Worm (Caenorhabditis elegans): ENCODE results near the gene plp-2.
"Not testable (repeated sequence)": the region's sequence is repeated elsewhere in the genome, so short reads cannot be mapped to it uniquely, and the experiment has no call there.

Gene plp-2

ce11 chrX:14975467-14976167, 7.0 kb downstream of the plp-2 start, which contains the start of gene F20D1.3:
F20D1.3 (plus strand) TSS chrX:14976117.
- peak; percentile 29; the same call in 1 of the 2 replicates for TF ChIP-seq flt-1 (GFP tag; IDR thresholded peaks at IDR 0.05)
- no peak for TF ChIP-seq T22C8.4 (GFP tag; IDR thresholded peaks at IDR 0.05)
- TF ChIP-seq cog-1 (tag; optimal IDR thresholded peaks at IDR 0.05): peak; percentile 67
- TF ChIP-seq ztf-23 (GFP tag; IDR thresholded peaks at IDR 0.05): no peak

ce11 chrX:14973085-14973484, 9.5 kb downstream of the plp-2 start:
- TF ChIP-seq klf-2 (GFP tag; conservative IDR thresholded peaks at IDR 0.05): no peak
- no peak for TF ChIP-seq cog-1 (tag; optimal IDR thresholded peaks at IDR 0.05)
- TF ChIP-seq tab-1 (GFP tag; IDR thresholded peaks at IDR 0.05): no peak
- TF ChIP-seq ztf-23 (GFP tag; IDR thresholded peaks at IDR 0.05): no peak
- no peak for TF ChIP-seq ref-1 (GFP tag; conservative IDR thresholded peaks at IDR 0.05)
- no peak for TF ChIP-seq T22C8.4 (GFP tag; IDR thresholded peaks at IDR 0.05)
- TF ChIP-seq med-1 (GFP tag; optimal IDR thresholded peaks at IDR 0.05; ENCODE audit: insufficient read depth): no peak
- no peak for TF ChIP-seq flt-1 (GFP tag; IDR thresholded peaks at IDR 0.05)
- TF ChIP-seq ztf-29 (GFP tag; IDR thresholded peaks at IDR 0.05): no peak

- TF ChIP-seq med-1 (GFP tag; optimal IDR thresholded peaks at IDR 0.05; ENCODE audit: insufficient read depth): no peak
- TF ChIP-seq ref-1 (GFP tag; conservative IDR thresholded peaks at IDR 0.05): no peak
- no peak for TF ChIP-seq flt-1 (GFP tag; IDR thresholded peaks at IDR 0.05)
- TF ChIP-seq ztf-29 (GFP tag; IDR thresholded peaks at IDR 0.05): no peak
- 0 out of 2 replicates have a peak, but pooled peaks have one; percentile 39 for TF ChIP-seq T22C8.4 (GFP tag; IDR thresholded peaks at IDR 0.05)
- no peak for TF ChIP-seq klf-2 (GFP tag; conservative IDR thresholded peaks at IDR 0.05)
- no peak for TF ChIP-seq cog-1 (tag; optimal IDR thresholded peaks at IDR 0.05)
These were observed 12.3 kb downstream of the plp-2 start, which contains the start of the genes flwr-1 and tbc-1 for ce11 chrX:14970221-14970801. flwr-1 (minus strand) TSS chrX:14970271. tbc-1 (plus strand) TSS chrX:14970751.

ce11 chrX:14969615-14970014, 13.0 kb downstream of the plp-2 start:
- no peak for TF ChIP-seq tab-1 (GFP tag; IDR thresholded peaks at IDR 0.05)
- TF ChIP-seq ztf-29 (GFP tag; IDR thresholded peaks at IDR 0.05): no peak
- TF ChIP-seq klf-2 (GFP tag; conservative IDR thresholded peaks at IDR 0.05): no peak
- TF ChIP-seq ztf-23 (GFP tag; IDR thresholded peaks at IDR 0.05): no peak
- no peak for TF ChIP-seq med-1 (GFP tag; optimal IDR thresholded peaks at IDR 0.05; ENCODE audit: insufficient read depth)
- TF ChIP-seq ref-1 (GFP tag; conservative IDR thresholded peaks at IDR 0.05): no peak
- no peak for TF ChIP-seq cog-1 (tag; optimal IDR thresholded peaks at IDR 0.05)
- no peak for TF ChIP-seq T22C8.4 (GFP tag; IDR thresholded peaks at IDR 0.05)
- no peak for TF ChIP-seq flt-1 (GFP tag; IDR thresholded peaks at IDR 0.05)

- TF ChIP-seq klf-2 (GFP tag; conservative IDR thresholded peaks at IDR 0.05); tab-1 (GFP tag; IDR thresholded peaks at IDR 0.05); med-1 (GFP tag; optimal IDR thresholded peaks at IDR 0.05; ENCODE audit: insufficient read depth): not testable (repeated sequence)
These were observed 16.1 kb downstream of the plp-2 start, which contains the start of gene F20D1.22 for ce11 chrX:14966515-14966914. F20D1.22 (plus strand) TSS chrX:14966815.

- TF ChIP-seq cog-1 (tag; optimal IDR thresholded peaks at IDR 0.05): no peak
- TF ChIP-seq tab-1 (GFP tag; IDR thresholded peaks at IDR 0.05): no peak
- TF ChIP-seq flt-1 (GFP tag; IDR thresholded peaks at IDR 0.05): no peak
- no peak for TF ChIP-seq ztf-23 (GFP tag; IDR thresholded peaks at IDR 0.05)
- TF ChIP-seq ztf-29 (GFP tag; IDR thresholded peaks at IDR 0.05): no peak
- TF ChIP-seq T22C8.4 (GFP tag; IDR thresholded peaks at IDR 0.05): no peak
- TF ChIP-seq med-1 (GFP tag; optimal IDR thresholded peaks at IDR 0.05; ENCODE audit: insufficient read depth): no peak
- no peak for TF ChIP-seq klf-2 (GFP tag; conservative IDR thresholded peaks at IDR 0.05)
- no peak for TF ChIP-seq ref-1 (GFP tag; conservative IDR thresholded peaks at IDR 0.05)
These were observed 16.8 kb downstream of the plp-2 start, which contains the start of gene F45B8.5 for ce11 chrX:14965761-14966160. F45B8.5 (plus strand) TSS chrX:14966061.

- no peak for TF ChIP-seq ztf-29 (GFP tag; IDR thresholded peaks at IDR 0.05)
- no peak for TF ChIP-seq med-1 (GFP tag; optimal IDR thresholded peaks at IDR 0.05; ENCODE audit: insufficient read depth)
- no peak for TF ChIP-seq cog-1 (tag; optimal IDR thresholded peaks at IDR 0.05)
These were observed 18.4 kb downstream of the plp-2 start, which contains the start of gene rgs-11 for ce11 chrX:14964253-14964652. rgs-11 (plus strand) TSS chrX:14964553.

- TF ChIP-seq ref-1 (GFP tag; conservative IDR thresholded peaks at IDR 0.05): no peak
- no peak for TF ChIP-seq tab-1 (GFP tag; IDR thresholded peaks at IDR 0.05)
- no peak for TF ChIP-seq med-1 (GFP tag; optimal IDR thresholded peaks at IDR 0.05; ENCODE audit: insufficient read depth)
- no peak for TF ChIP-seq klf-2 (GFP tag; conservative IDR thresholded peaks at IDR 0.05)
- TF ChIP-seq ztf-29 (GFP tag; IDR thresholded peaks at IDR 0.05): no peak
- no peak for TF ChIP-seq flt-1 (GFP tag; IDR thresholded peaks at IDR 0.05)
- TF ChIP-seq cog-1 (tag; optimal IDR thresholded peaks at IDR 0.05): no peak
- TF ChIP-seq ztf-23 (GFP tag; IDR thresholded peaks at IDR 0.05): no peak
- TF ChIP-seq T22C8.4 (GFP tag; IDR thresholded peaks at IDR 0.05): no peak
These were observed 20.1 kb downstream of the plp-2 start, which contains the start of gene rgs-10 for ce11 chrX:14962456-14962855. rgs-10 (plus strand) TSS chrX:14962756.

- TF ChIP-seq cog-1 (tag; optimal IDR thresholded peaks at IDR 0.05): no peak
- no peak for TF ChIP-seq med-1 (GFP tag; optimal IDR thresholded peaks at IDR 0.05; ENCODE audit: insufficient read depth)
- no peak for TF ChIP-seq T22C8.4 (GFP tag; IDR thresholded peaks at IDR 0.05)
- TF ChIP-seq tab-1 (GFP tag; IDR thresholded peaks at IDR 0.05): no peak
- TF ChIP-seq flt-1 (GFP tag; IDR thresholded peaks at IDR 0.05): no peak
- no peak for TF ChIP-seq ztf-29 (GFP tag; IDR thresholded peaks at IDR 0.05)
These were observed 21.1 kb downstream of the plp-2 start, which contains the start of gene idpp-3 for ce11 chrX:14961471-14961870. idpp-3 (minus strand) TSS chrX:14961571.

ce11 chrX:14960841-14961240, 21.8 kb downstream of the plp-2 start:
- TF ChIP-seq med-1 (GFP tag; optimal IDR thresholded peaks at IDR 0.05; ENCODE audit: insufficient read depth) (no peak), ref-1 (GFP tag; conservative IDR thresholded peaks at IDR 0.05) (no peak), ztf-23 (GFP tag; IDR thresholded peaks at IDR 0.05) (no peak), tab-1 (GFP tag; IDR thresholded peaks at IDR 0.05) (no peak; the same call in 1 of the 2 replicates), klf-2 (GFP tag; conservative IDR thresholded peaks at IDR 0.05) (no peak), flt-1 (GFP tag; IDR thresholded peaks at IDR 0.05) (no peak)

Measured in whole organism, midembryonic.